Worm (Caenorhabditis elegans): ENCODE data around the gene str-163.

Gene str-163

ce11 chrIV:4917774-4918173 lies 36.2 kb upstream of the str-163 start, which contains the start of gene str-158:
str-158 (plus strand) TSS chrIV:4918074.
- no peak for TF ChIP-seq F13H6.1 (tag; optimal IDR thresholded peaks at IDR 0.05)
- no peak for TF ChIP-seq ztf-4 (tag; optimal IDR thresholded peaks at IDR 0.05)
- no peak for TF ChIP-seq nhr-25 (tag; optimal IDR thresholded peaks at IDR 0.05)
- TF ChIP-seq mab-5 (tag; optimal IDR thresholded peaks at IDR 0.05), result no peak
- no peak for TF ChIP-seq sma-3 (GFP tag; optimal IDR thresholded peaks at IDR 0.05)
- TF ChIP-seq nhr-129 (tag; optimal IDR thresholded peaks at IDR 0.05), result no peak
- no peak for TF ChIP-seq unc-62 (GFP tag; optimal IDR thresholded peaks at IDR 0.05)
- no peak for TF ChIP-seq ama-1 (optimal IDR thresholded peaks at IDR 0.05)
- TF ChIP-seq lin-11 (tag; optimal IDR thresholded peaks at IDR 0.05), result no peak
- no peak for TF ChIP-seq nhr-237 (tag; optimal IDR thresholded peaks at IDR 0.05)
- TF ChIP-seq aly-2 (tag; optimal IDR thresholded peaks at IDR 0.05), result no peak
- TF ChIP-seq mbf-1 (tag; optimal IDR thresholded peaks at IDR 0.05), result no peak
- no peak for TF ChIP-seq nhr-10 (tag; optimal IDR thresholded peaks at IDR 0.05)
- TF ChIP-seq crh-2 (tag; optimal IDR thresholded peaks at IDR 0.05), result no peak

ce11 chrIV:4930045-4930444 lies 23.9 kb upstream of the str-163 start, which contains the start of gene Y9C9A.8:
Y9C9A.8 (plus strand) TSS chrIV:4930345.
- peak; percentile 13 for TF ChIP-seq fos-1 (tag; optimal IDR thresholded peaks at IDR 0.05)
- TF ChIP-seq sem-4 (tag; optimal IDR thresholded peaks at IDR 0.05), result no peak

ce11 chrIV:4930754-4931322 lies 23.1 kb upstream of the str-163 start:
- TF ChIP-seq Y55F3AM.14 (GFP tag; optimal IDR thresholded peaks at IDR 0.05), result no peak
- TF ChIP-seq egl-27 (tag; optimal IDR thresholded peaks at IDR 0.05), result no peak
- TF ChIP-seq sma-9 (GFP tag; optimal IDR thresholded peaks at IDR 0.05), result peak; percentile 8
- no peak for TF ChIP-seq sma-9 (tag; optimal IDR thresholded peaks at IDR 0.05)
- no peak for TF ChIP-seq aly-2 (tag; optimal IDR thresholded peaks at IDR 0.05)
- TF ChIP-seq nhr-21 (tag; optimal IDR thresholded peaks at IDR 0.05), result peak; percentile 24
- TF ChIP-seq nhr-25 (tag; optimal IDR thresholded peaks at IDR 0.05), result no peak
- peak; percentile 19 for TF ChIP-seq crh-2 (tag; optimal IDR thresholded peaks at IDR 0.05)
- TF ChIP-seq sma-3 (GFP tag; optimal IDR thresholded peaks at IDR 0.05), result peak; percentile 67
- TF ChIP-seq snpc-4 (tag; optimal IDR thresholded peaks at IDR 0.05), result peak; percentile 92
- TF ChIP-seq nhr-129 (tag; optimal IDR thresholded peaks at IDR 0.05), result no peak
- peak; percentile 39 for TF ChIP-seq gmeb-1 (tag; optimal IDR thresholded peaks at IDR 0.05)

- TF ChIP-seq snpc-4 (tag; optimal IDR thresholded peaks at IDR 0.05) (no peak), nhr-77 (tag; optimal IDR thresholded peaks at IDR 0.05) (no peak), alr-1 (tag; optimal IDR thresholded peaks at IDR 0.05) (no peak), ceh-16 (tag; optimal IDR thresholded peaks at IDR 0.05) (no peak), unc-55 (GFP tag; optimal IDR thresholded peaks at IDR 0.05) (no peak), mab-5 (tag; optimal IDR thresholded peaks at IDR 0.05) (no peak), sma-9 (GFP tag; optimal IDR thresholded peaks at IDR 0.05) (no peak), sma-9 (tag; optimal IDR thresholded peaks at IDR 0.05) (no peak), nhr-11 (tag; optimal IDR thresholded peaks at IDR 0.05) (no peak), lin-13 (GFP tag; optimal IDR thresholded peaks at IDR 0.05) (no peak), elt-3 (tag; optimal IDR thresholded peaks at IDR 0.05) (no peak), nhr-21 (tag; optimal IDR thresholded peaks at IDR 0.05) (no peak), dmd-4 (tag; optimal IDR thresholded peaks at IDR 0.05) (no peak), blmp-1 (tag; optimal IDR thresholded peaks at IDR 0.05; ENCODE audit: insufficient read depth) (no peak), egl-27 (tag; optimal IDR thresholded peaks at IDR 0.05) (no peak), unc-39 (tag; optimal IDR thresholded peaks at IDR 0.05) (no peak), ceh-82 (tag; optimal IDR thresholded peaks at IDR 0.05) (no peak), lsy-2 (tag; optimal IDR thresholded peaks at IDR 0.05) (no peak)
Observed at ce11 chrIV:4934103-4934502, 19.9 kb upstream of the str-163 start, which contains the start of gene str-153. str-153 (plus strand) TSS chrIV:4934403.

- TF ChIP-seq fos-1 (tag; optimal IDR thresholded peaks at IDR 0.05), result peak; percentile 69
- TF ChIP-seq ztf-4 (tag; optimal IDR thresholded peaks at IDR 0.05), result no peak
Observed at ce11 chrIV:4937647-4938046, 16.3 kb upstream of the str-163 start, which contains the start of gene fbxa-86. fbxa-86 (minus strand) TSS chrIV:4938013.

Data from whole organism, L2 larva.